Worm (Caenorhabditis elegans): ENCODE measurements around the gene ZK813.2.

Gene ZK813.2

DNA sequence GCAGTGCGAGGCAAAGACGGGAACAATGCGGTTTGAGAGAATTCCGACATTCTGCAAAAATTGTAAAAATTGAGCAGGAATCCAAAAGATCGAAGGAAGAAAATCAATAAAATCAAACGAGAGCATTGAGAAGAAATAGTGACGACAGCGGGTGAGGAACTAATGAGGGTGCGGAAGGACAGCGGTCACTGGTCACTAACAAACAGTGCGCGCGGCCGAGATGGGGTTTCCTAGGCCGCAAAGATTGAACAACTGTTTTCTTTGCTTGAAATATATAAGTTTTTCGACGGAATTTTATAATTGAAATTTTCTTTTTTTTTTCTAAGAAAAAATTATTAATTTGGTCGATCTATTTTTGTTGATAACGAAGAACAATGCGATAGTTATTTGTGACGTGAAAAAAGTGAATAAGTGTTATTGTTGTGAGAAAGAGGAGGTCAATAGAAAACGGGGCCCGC is 32.0 kb upstream of the ZK813.2 start, which contains the start of gene unc-78:
unc-78 (minus strand) TSS at position 51 of the 458 bp plus-strand sequence.
- TF ChIP-seq aly-1 (tag; optimal IDR thresholded peaks at IDR 0.05), result peak; percentile 3
- TF ChIP-seq ets-7 (tag; optimal IDR thresholded peaks at IDR 0.05), result no peak

DNA sequence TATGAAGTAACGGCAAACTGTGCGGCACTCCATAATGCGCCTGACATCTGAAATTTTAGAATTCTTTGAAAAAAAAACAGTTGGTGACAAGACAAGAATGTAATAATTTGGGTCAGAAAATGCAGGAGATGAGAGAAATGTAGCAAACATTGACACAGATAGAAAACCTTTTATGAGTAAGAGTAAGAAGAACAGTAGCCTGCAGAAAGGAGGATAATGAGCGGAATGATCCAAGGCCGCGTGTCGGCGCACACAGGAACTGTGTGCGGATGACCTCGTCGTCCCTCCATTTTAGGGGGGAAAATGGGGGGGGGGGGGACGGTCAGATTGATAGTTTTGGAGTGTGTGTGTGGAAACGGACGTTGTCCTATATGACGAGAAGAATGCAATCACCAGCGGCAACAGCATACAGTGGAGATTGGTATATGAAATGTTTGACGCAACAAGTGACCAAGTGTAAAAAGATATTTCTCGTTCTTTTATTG is 28.9 kb upstream of the ZK813.2 start, which contains the start of gene dhs-27:
dhs-27 (minus strand) TSS at position 51 of the 485 bp plus-strand sequence.
- TF ChIP-seq ceh-13 (GFP tag; optimal IDR thresholded peaks at IDR 0.05) (no peak), tra-4 (tag; optimal IDR thresholded peaks at IDR 0.05) (no peak), scrt-1 (GFP tag; IDR thresholded peaks at IDR 0.05) (no peak), aly-1 (tag; optimal IDR thresholded peaks at IDR 0.05) (no peak), B0310.2 (tag; optimal IDR thresholded peaks at IDR 0.05) (no peak), hmg-4 (GFP tag; optimal IDR thresholded peaks at IDR 0.05) (peak; percentile 1)

DNA sequence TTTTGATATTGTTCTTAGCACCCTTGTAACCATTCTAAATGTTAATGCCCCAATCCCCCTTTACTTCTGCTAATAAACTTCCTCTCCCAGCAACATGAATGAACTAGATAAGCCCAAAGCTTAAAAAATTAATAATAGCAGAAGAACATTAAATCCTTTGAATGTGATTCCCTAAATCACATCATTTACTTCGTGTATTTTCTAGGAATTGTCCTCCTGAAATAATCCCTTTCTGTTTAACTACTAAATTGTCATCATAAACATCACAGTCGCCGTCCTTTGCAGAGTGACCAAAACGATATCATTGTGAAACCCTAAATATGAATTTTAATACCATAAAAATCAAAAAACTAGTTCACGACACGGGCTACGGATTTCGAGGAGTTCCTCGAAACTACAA is 27.6 kb upstream of the ZK813.2 start:
- TF ChIP-seq F13C5.2 (tag; optimal IDR thresholded peaks at IDR 0.05), result no peak
- TF ChIP-seq aly-1 (tag; optimal IDR thresholded peaks at IDR 0.05), result no peak
- no peak for TF ChIP-seq ceh-13 (GFP tag; optimal IDR thresholded peaks at IDR 0.05)
- no peak for TF ChIP-seq ceh-36 (tag; optimal IDR thresholded peaks at IDR 0.05)
- TF ChIP-seq sea-1 (GFP tag; conservative IDR thresholded peaks at IDR 0.05), result no peak

DNA sequence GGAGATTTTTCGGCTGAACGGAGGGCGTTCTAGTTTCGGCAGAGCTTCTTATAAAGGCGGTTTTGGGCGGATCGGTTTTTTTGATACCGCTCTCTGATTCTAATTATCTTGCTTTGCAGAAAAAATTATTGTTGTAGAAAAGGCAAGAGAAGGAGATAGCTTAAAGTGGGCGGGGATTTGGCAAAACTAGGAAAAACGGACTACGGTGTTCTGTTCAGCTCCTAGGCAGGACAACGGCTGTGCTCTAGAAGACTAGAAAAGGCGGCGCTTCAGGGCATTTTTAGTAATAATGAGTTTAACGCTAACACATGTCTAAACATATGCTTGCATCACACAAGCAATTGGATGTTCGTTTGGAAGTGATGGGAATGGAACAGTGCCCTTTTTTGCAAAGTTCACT is 24.5 kb upstream of the ZK813.2 start, which contains the start of gene C04F6.7:
C04F6.7 (minus strand) TSS at position 101 of the 400 bp plus-strand sequence.
- no peak for TF ChIP-seq B0310.2 (tag; optimal IDR thresholded peaks at IDR 0.05)
- TF ChIP-seq ama-1 (optimal IDR thresholded peaks at IDR 0.05), result no peak
- no peak for TF ChIP-seq ets-7 (tag; optimal IDR thresholded peaks at IDR 0.05)
- TF ChIP-seq hnd-1 (tag; optimal IDR thresholded peaks at IDR 0.05), result no peak
- TF ChIP-seq flt-1 (GFP tag; IDR thresholded peaks at IDR 0.05), result no peak
- TF ChIP-seq scrt-1 (GFP tag; IDR thresholded peaks at IDR 0.05), result no peak
- TF ChIP-seq tbx-11 (GFP tag; IDR thresholded peaks at IDR 0.05), result no peak
- no peak for TF ChIP-seq aly-1 (tag; optimal IDR thresholded peaks at IDR 0.05)
- no peak for TF ChIP-seq pes-1 (GFP tag; IDR thresholded peaks at IDR 0.05)
- no peak for TF ChIP-seq tra-4 (tag; optimal IDR thresholded peaks at IDR 0.05)
- TF ChIP-seq ceh-13 (GFP tag; optimal IDR thresholded peaks at IDR 0.05), result no peak
- no peak for TF ChIP-seq sea-1 (GFP tag; conservative IDR thresholded peaks at IDR 0.05)
- TF ChIP-seq F13C5.2 (tag; optimal IDR thresholded peaks at IDR 0.05), result no peak

DNA sequence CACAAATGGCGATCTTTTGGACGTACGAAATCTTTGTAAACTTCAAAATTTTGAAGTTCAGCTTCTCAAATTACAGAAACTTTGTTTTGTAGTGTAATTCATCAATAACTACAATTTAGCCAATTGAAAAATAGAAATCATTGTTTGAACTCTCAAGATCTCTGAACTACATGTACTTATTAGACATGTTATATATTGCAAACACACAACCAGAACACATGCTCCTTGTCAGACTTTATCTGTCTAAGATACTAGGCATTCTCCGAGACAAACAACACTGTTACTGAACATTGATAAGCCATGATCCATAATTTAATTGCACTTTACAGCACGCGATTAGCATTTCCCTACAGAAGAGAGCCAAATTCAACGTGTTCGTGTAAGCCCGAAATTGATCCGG is 19.1 kb upstream of the ZK813.2 start, which contains the start of gene ZK813.6:
ZK813.6 (plus strand) TSS at position 301 of the 400 bp plus-strand sequence.
- TF ChIP-seq ceh-36 (tag; optimal IDR thresholded peaks at IDR 0.05) (no peak), scrt-1 (GFP tag; IDR thresholded peaks at IDR 0.05) (no peak), F13C5.2 (tag; optimal IDR thresholded peaks at IDR 0.05) (no peak), hmg-4 (GFP tag; optimal IDR thresholded peaks at IDR 0.05) (no peak), ama-1 (optimal IDR thresholded peaks at IDR 0.05) (no peak), sea-1 (GFP tag; conservative IDR thresholded peaks at IDR 0.05) (no peak), pes-1 (GFP tag; IDR thresholded peaks at IDR 0.05) (no peak), ets-7 (tag; optimal IDR thresholded peaks at IDR 0.05) (no peak), aly-1 (tag; optimal IDR thresholded peaks at IDR 0.05) (no peak), tbx-11 (GFP tag; IDR thresholded peaks at IDR 0.05) (no peak), B0310.2 (tag; optimal IDR thresholded peaks at IDR 0.05) (no peak), hmbx-1 (tag; optimal IDR thresholded peaks at IDR 0.05) (no peak), ceh-13 (GFP tag; optimal IDR thresholded peaks at IDR 0.05) (no peak), tra-4 (tag; optimal IDR thresholded peaks at IDR 0.05) (no peak), tbx-37 (GFP tag; conservative IDR thresholded peaks at IDR 0.05) (no peak), flt-1 (GFP tag; IDR thresholded peaks at IDR 0.05) (no peak), hnd-1 (tag; optimal IDR thresholded peaks at IDR 0.05) (no peak)

DNA sequence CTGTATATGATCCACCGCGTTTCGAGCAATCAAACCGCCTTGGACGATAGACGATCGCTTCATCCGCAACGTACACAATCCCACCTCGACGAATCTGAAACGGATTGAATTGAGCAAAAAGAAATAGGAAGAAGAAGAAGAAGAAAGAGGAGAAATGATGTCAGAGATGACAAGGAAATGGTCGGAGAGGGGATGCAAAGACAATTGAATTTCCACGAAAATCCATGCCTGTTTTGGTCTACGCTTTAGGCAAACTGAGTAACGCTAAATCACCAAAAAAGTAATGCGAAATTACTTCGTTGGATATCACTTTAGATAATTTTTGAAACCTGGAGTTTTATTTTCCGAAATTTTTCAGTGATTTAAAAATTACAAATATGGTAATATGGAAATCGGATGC is 14.5 kb upstream of the ZK813.2 start:
- TF ChIP-seq ets-7 (tag; optimal IDR thresholded peaks at IDR 0.05) (no peak), B0310.2 (tag; optimal IDR thresholded peaks at IDR 0.05) (no peak), scrt-1 (GFP tag; IDR thresholded peaks at IDR 0.05) (no peak), tbx-37 (GFP tag; conservative IDR thresholded peaks at IDR 0.05) (no peak), ceh-13 (GFP tag; optimal IDR thresholded peaks at IDR 0.05) (no peak), aly-1 (tag; optimal IDR thresholded peaks at IDR 0.05) (no peak), tra-4 (tag; optimal IDR thresholded peaks at IDR 0.05) (no peak), flt-1 (GFP tag; IDR thresholded peaks at IDR 0.05) (no peak), tbx-11 (GFP tag; IDR thresholded peaks at IDR 0.05) (no peak), hmbx-1 (tag; optimal IDR thresholded peaks at IDR 0.05) (no peak), F13C5.2 (tag; optimal IDR thresholded peaks at IDR 0.05) (no peak), pes-1 (GFP tag; IDR thresholded peaks at IDR 0.05) (no peak)

DNA sequence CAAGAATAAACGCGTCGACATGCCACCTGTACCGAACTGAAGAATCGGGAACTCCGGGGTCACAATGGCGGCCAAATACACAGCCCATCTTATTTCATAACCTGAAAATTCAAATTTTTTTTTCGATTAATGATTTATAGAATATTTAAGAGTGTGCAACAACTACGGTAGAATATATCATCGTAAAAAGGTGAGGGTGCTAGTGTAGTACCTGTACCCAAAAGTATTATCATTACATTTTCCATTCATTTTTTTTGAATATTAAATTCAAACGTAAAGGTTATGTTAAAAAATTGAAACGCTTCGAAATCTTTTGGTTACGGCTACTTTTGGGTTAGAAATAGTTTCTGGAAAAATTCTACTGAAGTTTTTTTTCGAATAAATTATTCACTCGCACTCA is 13.6 kb upstream of the ZK813.2 start, which contains the start of gene ZK813.4:
ZK813.4 (minus strand) TSS at position 101 of the 400 bp plus-strand sequence.
- TF ChIP-seq hmbx-1 (tag; optimal IDR thresholded peaks at IDR 0.05) (no peak), hnd-1 (tag; optimal IDR thresholded peaks at IDR 0.05) (no peak), ama-1 (optimal IDR thresholded peaks at IDR 0.05) (no peak), pes-1 (GFP tag; IDR thresholded peaks at IDR 0.05) (no peak)

DNA sequence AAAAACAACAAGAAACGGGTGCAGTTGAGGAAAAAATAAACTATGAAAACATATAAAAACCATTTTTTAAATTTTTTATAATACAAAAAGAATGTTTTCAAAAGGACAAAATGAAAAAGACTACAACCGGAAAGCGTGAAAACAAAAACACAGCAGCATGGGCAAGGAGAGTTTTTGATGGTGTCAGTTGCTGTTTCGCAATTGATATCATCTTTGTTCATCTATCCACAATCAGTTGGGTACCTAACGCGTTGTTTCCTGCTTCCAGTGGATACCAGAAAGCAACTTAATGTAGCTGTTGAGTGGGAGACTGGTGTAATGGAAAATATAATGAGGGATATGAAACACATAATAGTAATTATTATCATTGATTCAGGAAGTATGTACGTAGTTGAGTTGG is 3.8 kb upstream of the ZK813.2 start:
- TF ChIP-seq tbx-11 (GFP tag; IDR thresholded peaks at IDR 0.05) (no peak), F13C5.2 (tag; optimal IDR thresholded peaks at IDR 0.05) (no peak), tra-4 (tag; optimal IDR thresholded peaks at IDR 0.05) (no peak), hnd-1 (tag; optimal IDR thresholded peaks at IDR 0.05) (no peak), hmg-4 (GFP tag; optimal IDR thresholded peaks at IDR 0.05) (no peak), B0310.2 (tag; optimal IDR thresholded peaks at IDR 0.05) (no peak), flt-1 (GFP tag; IDR thresholded peaks at IDR 0.05) (no peak), ets-7 (tag; optimal IDR thresholded peaks at IDR 0.05) (no peak), sea-1 (GFP tag; conservative IDR thresholded peaks at IDR 0.05) (no peak), ceh-36 (tag; optimal IDR thresholded peaks at IDR 0.05) (no peak), aly-1 (tag; optimal IDR thresholded peaks at IDR 0.05) (no peak), ceh-13 (GFP tag; optimal IDR thresholded peaks at IDR 0.05) (no peak), scrt-1 (GFP tag; IDR thresholded peaks at IDR 0.05) (no peak), ama-1 (optimal IDR thresholded peaks at IDR 0.05) (no peak), hmbx-1 (tag; optimal IDR thresholded peaks at IDR 0.05) (no peak), tbx-37 (GFP tag; conservative IDR thresholded peaks at IDR 0.05) (no peak)

Measured in whole organism, early embryonic.